Worm (Caenorhabditis elegans) whole organism, L4 larva: ENCODE data around the gene F46H5.11.

ENCODE experiments used
- D1046.2 ChIP-seq: fragments of 200-800 bp; sonication (Bioruptor generic); IDR thresholded peaks from 2 replicates; pipeline ENCODE4 v1.3.6; 2022; ENCODE audit warnings: missing genetic modification characterization, missing compliant biosample characterization
- F10B5.3 ChIP-seq: sonication (generic microtip); optimal IDR thresholded peaks from 2 replicates; lab custom pipeline; 2016; ENCODE audit warnings: mild to moderate bottlenecking, missing genetic modification characterization, missing compliant biosample characterization
- F26F4.8 ChIP-seq: fragments of 200-800 bp; sonication (Bioruptor generic); conservative IDR thresholded peaks from 2 replicates; pipeline ENCODE4 v1.3.6; 2022; ENCODE audit warnings: missing genetic modification characterization, missing compliant biosample characterization
- F44E2.7 ChIP-seq: fragments of 200-800 bp; sonication (Bioruptor generic); IDR thresholded peaks from 2 replicates; pipeline ENCODE4 v2.1.2; 2022; ENCODE audit warnings: missing genetic modification characterization, missing compliant biosample characterization
- T26A8.4 ChIP-seq: fragments of 200-800 bp; sonication (Bioruptor generic); IDR thresholded peaks from 2 replicates; pipeline ENCODE4 v1.3.6; 2022; ENCODE audit warnings: missing genetic modification characterization, missing compliant biosample characterization
- Y48G9A.11 ChIP-seq: fragments of 200-800 bp; sonication (Bioruptor generic); IDR thresholded peaks from 2 replicates; pipeline ENCODE4 v1.3.6; 2022; ENCODE audit warnings: missing genetic modification reagents, missing genetic modification characterization, missing compliant biosample characterization
- ZK337.2 ChIP-seq: fragments of 200-800 bp; sonication (Bioruptor generic); IDR thresholded peaks from 2 replicates; pipeline ENCODE4 v1.3.6; 2022; ENCODE audit warnings: missing genetic modification reagents, missing genetic modification characterization, missing compliant biosample characterization
- ZK546.5 ChIP-seq, 2 experiments: sonication (generic microtip); optimal IDR thresholded peaks; 2 replicates each; lab custom pipeline; 2017; ENCODE audit warnings: missing biosample characterization in 2 of 2, missing genetic modification characterization in 2 of 2
- aha-1 ChIP-seq: fragments of 150-350 bp; peaks from one replicate; lab custom pipeline; 2014; ENCODE audit warnings: missing biosample characterization, missing genetic modification characterization
- arid-1 ChIP-seq: fragments of 200-800 bp; sonication (Bioruptor generic); conservative IDR thresholded peaks from 2 replicates; pipeline ENCODE4 v1.3.6; 2022; ENCODE audit warnings: missing genetic modification reagents, missing genetic modification characterization, missing compliant biosample characterization
- ceh-28 ChIP-seq: fragments of 150-350 bp; optimal IDR thresholded peaks from 2 replicates; lab custom pipeline; 2014; ENCODE audit warnings: missing biosample characterization, missing genetic modification reagents, missing genetic modification characterization
- ceh-44 ChIP-seq: fragments of 200-800 bp; sonication (Bioruptor generic); IDR thresholded peaks from 2 replicates; pipeline ENCODE4 v1.3.6; 2022; ENCODE audit warnings: missing genetic modification reagents, missing genetic modification characterization, missing compliant biosample characterization
- ceh-82 ChIP-seq: sonication (generic microtip); optimal IDR thresholded peaks from 2 replicates; lab custom pipeline; 2017; ENCODE audit warnings: missing biosample characterization, missing genetic modification characterization
- ctbp-1 ChIP-seq: fragments of 200-800 bp; sonication (Bioruptor generic); IDR thresholded peaks from 2 replicates; pipeline ENCODE4 v1.3.6; 2022; ENCODE audit warnings: missing genetic modification reagents, missing genetic modification characterization, missing compliant biosample characterization
- dmd-6 ChIP-seq: fragments of 200-800 bp; sonication (Bioruptor generic); IDR thresholded peaks from 2 replicates; pipeline ENCODE4 v1.3.6; 2022; ENCODE audit warnings: missing genetic modification reagents, missing genetic modification characterization, missing compliant biosample characterization
- dmd-8 ChIP-seq: fragments of 200-800 bp; sonication (Bioruptor generic); IDR thresholded peaks from 2 replicates; pipeline ENCODE4 v1.3.6; 2022; ENCODE audit warnings: missing genetic modification characterization, missing compliant biosample characterization
- dmd-9 ChIP-seq: fragments of 200-800 bp; sonication (Bioruptor generic); IDR thresholded peaks from 2 replicates; pipeline ENCODE4 v1.3.6; 2022; ENCODE audit warnings: missing genetic modification reagents, missing genetic modification characterization, missing compliant biosample characterization
- dpl-1 ChIP-seq: fragments of 150-350 bp; optimal IDR thresholded peaks from 2 replicates; lab custom pipeline; 2014; ENCODE audit warnings: missing biosample characterization, missing genetic modification reagents, missing genetic modification characterization
- dve-1 ChIP-seq: sonication (generic microtip); optimal IDR thresholded peaks from 2 replicates; lab custom pipeline; 2017; ENCODE audit warnings: antibody characterized with exemption, mild to moderate bottlenecking, missing genetic modification characterization, missing compliant biosample characterization; ENCODE audit not compliant: insufficient read depth
- hif-1 ChIP-seq, 2 experiments: sonication (generic microtip); optimal IDR thresholded peaks; 2 replicates each; lab custom pipeline; 2016 to 2017; ENCODE audit warnings: missing compliant biosample characterization in 2 of 2, missing genetic modification characterization in 2 of 2, missing genetic modification reagents in 2 of 2, missing genotype in 2 of 2, mild to moderate bottlenecking in 1 of 2
- hlh-11 ChIP-seq: fragments of 200-800 bp; sonication (Bioruptor generic); optimal IDR thresholded peaks from 2 replicates; lab custom pipeline; 2018; ENCODE audit warnings: mild to moderate bottlenecking, missing genetic modification characterization, missing compliant biosample characterization
- hlh-30 ChIP-seq: sonication (generic microtip); optimal IDR thresholded peaks from 2 replicates; lab custom pipeline; 2017; ENCODE audit warnings: antibody characterized with exemption, mild to moderate bottlenecking, missing genetic modification characterization, missing compliant biosample characterization; ENCODE audit not compliant: insufficient read depth
- hmg-1.1 ChIP-seq: fragments of 200-800 bp; sonication (Bioruptor generic); IDR thresholded peaks from 2 replicates; pipeline ENCODE4 v1.3.6; 2022; ENCODE audit warnings: missing genetic modification reagents, missing genetic modification characterization, missing compliant biosample characterization
- lin-13 ChIP-seq: fragments of 150-350 bp; optimal IDR thresholded peaks from 2 replicates; lab custom pipeline; 2014; ENCODE audit warnings: missing biosample characterization, missing genetic modification reagents, missing genetic modification characterization
- lin-15B ChIP-seq: fragments of 150-350 bp; sonication (generic microtip); optimal IDR thresholded peaks from 3 replicates; lab custom pipeline; 2014; ENCODE audit warnings: missing biosample characterization, missing genetic modification characterization
- lin-38 ChIP-seq: fragments of 200-800 bp; sonication (Bioruptor generic); IDR thresholded peaks from 2 replicates; pipeline ENCODE4 v1.3.6; 2022; ENCODE audit warnings: missing genetic modification reagents, missing genetic modification characterization, missing compliant biosample characterization
- lsy-2 ChIP-seq, 2 experiments: fragments of 150-350 bp in 1 of 2; sonication (generic microtip) in 1 of 2; optimal IDR thresholded peaks; 2 replicates each; lab custom pipeline; 2014 to 2017; ENCODE audit warnings: missing biosample characterization in 2 of 2, missing genetic modification characterization in 2 of 2
- mdl-1 ChIP-seq, 2 experiments: fragments of 150-350 bp in 1 of 2; sonication (generic microtip) in 1 of 2; optimal IDR thresholded peaks; 2 replicates each; lab custom pipeline; 2014 to 2017; ENCODE audit warnings: missing biosample characterization in 2 of 2, missing genetic modification characterization in 2 of 2
- mep-1 ChIP-seq: fragments of 150-350 bp; sonication (generic microtip); optimal IDR thresholded peaks from 3 replicates; lab custom pipeline; 2014; ENCODE audit warnings: missing biosample characterization, missing genetic modification characterization
- mxl-3 ChIP-seq: fragments of 200-800 bp; sonication (Bioruptor generic); optimal IDR thresholded peaks from 2 replicates; lab custom pipeline; 2018; ENCODE audit warnings: mild to moderate bottlenecking, missing genetic modification characterization, missing compliant biosample characterization
- nhr-10 ChIP-seq: fragments of 150-350 bp; optimal IDR thresholded peaks from 2 replicates; lab custom pipeline; 2014; ENCODE audit warnings: missing biosample characterization, missing genetic modification characterization
- nhr-102 ChIP-seq: sonication (generic microtip); optimal IDR thresholded peaks from 2 replicates; lab custom pipeline; 2016; ENCODE audit warnings: mild to moderate bottlenecking, missing genetic modification characterization, moderate library complexity, missing compliant biosample characterization
- nhr-28 ChIP-seq: fragments of 150-350 bp; optimal IDR thresholded peaks from 2 replicates; lab custom pipeline; 2014; ENCODE audit warnings: missing biosample characterization, missing genetic modification characterization
- nhr-48 ChIP-seq: sonication (generic microtip); optimal IDR thresholded peaks from 2 replicates; lab custom pipeline; 2016; ENCODE audit warnings: mild to moderate bottlenecking, missing genetic modification characterization, missing compliant biosample characterization
- nhr-77 ChIP-seq: fragments of 150-350 bp; optimal IDR thresholded peaks from 2 replicates; lab custom pipeline; 2014; ENCODE audit warnings: missing biosample characterization, missing genetic modification characterization
- php-3 ChIP-seq: fragments of 200-800 bp; sonication (Bioruptor generic); IDR thresholded peaks from 2 replicates; pipeline ENCODE4 v1.3.6; 2022; ENCODE audit warnings: missing genetic modification reagents, missing genetic modification characterization, missing compliant biosample characterization
- pqm-1 ChIP-seq: sonication (generic microtip); optimal IDR thresholded peaks from 2 replicates; lab custom pipeline; 2017; ENCODE audit warnings: missing biosample characterization, missing genetic modification characterization
- skn-1 ChIP-seq: fragments of 150-350 bp; optimal IDR thresholded peaks from 2 replicates; lab custom pipeline; 2014; ENCODE audit warnings: missing biosample characterization, missing genetic modification characterization
- snpc-1.2 ChIP-seq: fragments of 200-800 bp; sonication (Bioruptor generic); IDR thresholded peaks from 2 replicates; pipeline ENCODE4 v1.3.6; 2022; ENCODE audit warnings: missing genetic modification reagents, missing genetic modification characterization, missing compliant biosample characterization
- snpc-4 ChIP-seq: fragments of 150-350 bp; optimal IDR thresholded peaks from 2 replicates; lab custom pipeline; 2014; ENCODE audit warnings: missing biosample characterization, missing genetic modification characterization
- spr-1 ChIP-seq: sonication (generic microtip); optimal IDR thresholded peaks from 2 replicates; lab custom pipeline; 2016; ENCODE audit warnings: mild to moderate bottlenecking, missing genetic modification characterization, missing compliant biosample characterization
- tra-1 ChIP-seq: fragments of 200-800 bp; sonication (Bioruptor generic); IDR thresholded peaks from 2 replicates; pipeline ENCODE4 v1.3.6; 2022; ENCODE audit warnings: missing genetic modification reagents, missing genetic modification characterization, missing compliant biosample characterization
- unc-39 ChIP-seq: sonication (generic microtip); optimal IDR thresholded peaks from 2 replicates; lab custom pipeline; 2017; ENCODE audit warnings: missing biosample characterization, missing genetic modification characterization
- unc-62 ChIP-seq, 3 experiments: fragments of 150-350 bp in 1 of 3; sonication (generic microtip); optimal IDR thresholded peaks in 2 of 3; peaks in 1 of 3; 1 replicate in 1 of 3; 2 replicates in 2 of 3; lab custom pipeline; 2014 to 2017; ENCODE audit warnings: missing biosample characterization in 3 of 3, missing genetic modification characterization in 3 of 3, missing genetic modification reagents in 3 of 3, missing genotype in 1 of 3
- zfp-2 ChIP-seq: sonication (generic microtip); optimal IDR thresholded peaks from 2 replicates; lab custom pipeline; 2016; ENCODE audit warnings: mild to moderate bottlenecking, missing genetic modification characterization, missing compliant biosample characterization
- zip-11 ChIP-seq: fragments of 200-800 bp; sonication (Bioruptor generic); IDR thresholded peaks from 2 replicates; pipeline ENCODE4 v1.3.6; 2022; ENCODE audit warnings: missing genetic modification characterization, missing compliant biosample characterization
- zip-2 ChIP-seq: fragments of 150-350 bp; optimal IDR thresholded peaks from 2 replicates; lab custom pipeline; 2014; ENCODE audit warnings: missing biosample characterization, missing genetic modification characterization
- ztf-7 ChIP-seq: fragments of 150-350 bp; optimal IDR thresholded peaks from 2 replicates; lab custom pipeline; 2014; ENCODE audit warnings: missing biosample characterization, missing genetic modification characterization

Gene F46H5.11

ce11 chrX:7316485-7317391, 44.9 kb upstream of the F46H5.11 start, which contains the start of the genes spp-2 and spp-6 (continued):
- TF ChIP-seq dpl-1 (no peak), ctbp-1 (GFP tag; lab: Robert Waterston, UW) (no peak), lin-13 (no peak), F10B5.3 (no peak), zfp-2 (tag; lab: Kevin White, UChicago) (no peak), F26F4.8 (GFP tag; lab: Robert Waterston, UW) (no peak), hlh-30 (tag; lab: Kevin White, UChicago) (no peak), unc-62 (GFP tag; optimal IDR thresholded peaks at IDR 0.05 in 1 of 2; lab: Kevin White, UChicago) (peak in 1 of 2 experiments; percentile 88), unc-62 (tag; optimal IDR thresholded peaks at IDR 0.05; lab: Kevin White, UChicago) (no peak), nhr-10 (tag; lab: Kevin White, UChicago) (peak; percentile 12), lin-15B (tag; lab: Kevin White, UChicago) (no peak), ceh-28 (no peak), mxl-3 (no peak), nhr-28 (peak; percentile 38), ceh-44 (GFP tag; lab: Robert Waterston, UW) (no peak), snpc-1.2 (GFP tag; lab: Robert Waterston, UW) (no peak), hif-1 (tag; optimal IDR thresholded peaks at IDR 0.05; lab: Kevin White, UChicago) (no peak), php-3 (no peak), mdl-1 (tag; optimal IDR thresholded peaks at IDR 0.05; lab: Kevin White, UChicago) (no peak), dmd-6 (GFP tag; lab: Robert Waterston, UW) (peak; percentile 76)
- TF ChIP-seq, all 104 proteins: peak for 18

ce11 chrX:7315329-7315728, 43.5 kb upstream of the F46H5.11 start, which contains the start of gene spp-3:
spp-3 (minus strand) TSS chrX:7315353.
- no peak for TF ChIP-seq snpc-4
- no peak for TF ChIP-seq zip-11
- TF ChIP-seq D1046.2 (GFP tag; lab: Robert Waterston, UW) = no peak
- TF ChIP-seq nhr-77 (tag; lab: Kevin White, UChicago) = peak; percentile 39
- TF ChIP-seq T26A8.4 (GFP tag; lab: Robert Waterston, UW) = 0 out of 2 replicates have a peak, but pooled peaks have one; percentile 44
- TF ChIP-seq lsy-2 (tag; optimal IDR thresholded peaks at IDR 0.05; lab: Kevin White, UChicago) = peak in 1 of 2 experiments; percentile 67
- TF ChIP-seq hlh-30 (tag; lab: Kevin White, UChicago) = peak; percentile 54
- no peak for TF ChIP-seq dmd-8 (GFP tag; lab: Robert Waterston, UW)
- no peak for TF ChIP-seq spr-1 (tag; lab: Kevin White, UChicago)
- peak; percentile 90 for TF ChIP-seq pqm-1
- TF ChIP-seq lin-38 = no peak
- TF ChIP-seq ztf-7 (tag; lab: Kevin White, UChicago) = no peak
- peak; percentile 73 for TF ChIP-seq hlh-11
- peak; percentile 89 for TF ChIP-seq php-3
- peak; percentile 15 for TF ChIP-seq aha-1 (tag; lab: Kevin White, UChicago)
- TF ChIP-seq ZK546.5 (tag; optimal IDR thresholded peaks at IDR 0.05; lab: Kevin White, UChicago) = no peak
- TF ChIP-seq zip-2 (tag; lab: Kevin White, UChicago) = no peak
- peak; percentile 56 for TF ChIP-seq nhr-102 (tag; lab: Kevin White, UChicago)
- TF ChIP-seq hif-1 (tag; optimal IDR thresholded peaks at IDR 0.05; lab: Kevin White, UChicago) = no peak
- no peak for TF ChIP-seq dpl-1
- no peak for TF ChIP-seq F44E2.7 (GFP tag; lab: Robert Waterston, UW)
- peak; percentile 49 for TF ChIP-seq mep-1 (tag; lab: Kevin White, UChicago)
- TF ChIP-seq dve-1 (tag; lab: Kevin White, UChicago) = peak; percentile 85
- TF ChIP-seq hmg-1.1 (GFP tag; lab: Robert Waterston, UW) = no peak
- TF ChIP-seq ZK337.2 (GFP tag; lab: Robert Waterston, UW) = no peak
- TF ChIP-seq ceh-82 (tag; lab: Kevin White, UChicago) = no peak
- peak; percentile 24 for TF ChIP-seq mxl-3
- TF ChIP-seq skn-1 = no peak
- TF ChIP-seq dmd-9 (GFP tag; lab: Robert Waterston, UW) = no peak
- TF ChIP-seq Y48G9A.11 (GFP tag; lab: Robert Waterston, UW) = no peak
- peak; percentile 79 for TF ChIP-seq nhr-28
- TF ChIP-seq nhr-48 (tag; lab: Kevin White, UChicago) = peak; percentile 43
- TF ChIP-seq arid-1 (GFP tag; lab: Robert Waterston, UW) = no peak
- TF ChIP-seq tra-1 = 0 out of 2 replicates have a peak, but pooled peaks have one; percentile 45
- no peak for TF ChIP-seq unc-39 (tag; lab: Kevin White, UChicago)
